Worm (Caenorhabditis elegans) whole organism, midembryonic: ENCODE measurements around the gene fipr-13.

ENCODE experiments used
- cog-1 ChIP-seq: sonication (generic microtip); optimal IDR thresholded peaks from 2 replicates; lab custom pipeline; 2016; ENCODE audit warnings: missing genetic modification characterization, missing compliant biosample characterization
- flt-1 ChIP-seq: fragments of 200-800 bp; sonication (Bioruptor generic); IDR thresholded peaks from 2 replicates; pipeline ENCODE4 v1.3.6; 2022; ENCODE audit warnings: missing genetic modification characterization, missing compliant biosample characterization
- klf-2 ChIP-seq: fragments of 200-800 bp; sonication (Bioruptor generic); conservative IDR thresholded peaks from 2 replicates; pipeline ENCODE4 v1.3.6; 2022; ENCODE audit warnings: missing genetic modification reagents, missing genetic modification characterization, missing compliant biosample characterization
- med-1 ChIP-seq: sonication (generic microtip); optimal IDR thresholded peaks from 2 replicates; lab custom pipeline; 2017; ENCODE audit warnings: missing genetic modification characterization, mild to moderate bottlenecking, missing compliant biosample characterization, antibody characterized with exemption, missing genetic modification reagents; ENCODE audit not compliant: insufficient read depth
- ref-1 ChIP-seq: fragments of 200-800 bp; sonication (Bioruptor generic); conservative IDR thresholded peaks from 2 replicates; pipeline ENCODE4 v1.3.6; 2022; ENCODE audit warnings: missing genetic modification reagents, missing genetic modification characterization, missing compliant biosample characterization
- ztf-29 ChIP-seq: fragments of 200-800 bp; sonication (Bioruptor generic); IDR thresholded peaks from 2 replicates; pipeline ENCODE4 v1.3.6; 2022; ENCODE audit warnings: missing genetic modification reagents, missing genetic modification characterization, missing compliant biosample characterization

DNA sequence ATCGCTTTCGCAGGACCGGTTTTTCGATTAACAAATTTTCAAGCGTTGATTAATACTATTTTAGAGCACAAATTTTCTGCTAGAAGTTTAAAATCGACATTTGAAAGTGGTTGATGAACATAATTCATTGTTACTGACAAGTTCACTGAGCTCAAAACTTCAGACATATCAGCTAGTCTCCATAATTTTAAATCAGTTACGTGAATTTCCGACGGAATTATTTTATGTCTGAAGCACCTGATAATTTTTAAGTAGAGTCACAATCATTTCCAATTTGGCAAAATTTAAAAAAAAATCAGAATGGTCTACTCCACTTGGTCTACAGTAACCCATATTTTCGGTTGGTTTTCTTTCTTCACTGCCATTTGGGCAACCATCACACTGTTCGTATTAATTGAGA lies 12.5 kb upstream of the fipr-13 start, which contains the start of gene str-118:
- TF ChIP-seq flt-1 (no peak), klf-2 (no peak), ztf-29 (no peak), cog-1 (no peak), ref-1 (GFP tag; lab: Robert Waterston, UW) (no peak), med-1 (no peak)
